Fruit fly (Drosophila melanogaster): Measurements from ENCODE around the gene Ran-like.

Gene Ran-like

dm6 chr3L:15493886-15494598 lies 8.8 kb upstream of the Ran-like start:
- TF ChIP-seq topi (GFP tag; optimal IDR thresholded peaks at IDR 0.05) (no peak), fkh (GFP tag; optimal IDR thresholded peaks at IDR 0.05) (peak; percentile 14), Sox102F (GFP tag; optimal IDR thresholded peaks at IDR 0.05) (no peak), CG32006 (GFP tag; optimal IDR thresholded peaks at IDR 0.05) (peak; percentile 9)

dm6 chr3L:15474010-15474409 lies 11.2 kb downstream of the Ran-like start, which contains the start of gene cocoon:
Gene cocoon (minus strand): TSS chr3L:15474110.
- no peak for TF ChIP-seq CG6276 (GFP tag; optimal IDR thresholded peaks at IDR 0.05)
- no peak for TF ChIP-seq CG3032 (tag; optimal IDR thresholded peaks at IDR 0.05)
- TF ChIP-seq Blimp-1 (GFP tag; optimal IDR thresholded peaks at IDR 0.05), result no peak
- no peak for TF ChIP-seq fd59A (GFP tag; optimal IDR thresholded peaks at IDR 0.05)
- TF ChIP-seq Eip78C (GFP tag), result no peak
- TF ChIP-seq eg (GFP tag; IDR thresholded peaks at IDR 0.05), result no peak
- no peak for TF ChIP-seq net (GFP tag; optimal IDR thresholded peaks at IDR 0.05)
- TF ChIP-seq CG32006 (GFP tag; optimal IDR thresholded peaks at IDR 0.05), result no peak
- TF ChIP-seq cyc (GFP tag; optimal IDR thresholded peaks at IDR 0.05), result no peak
- TF ChIP-seq ss (GFP tag; optimal IDR thresholded peaks at IDR 0.05), result no peak
- TF ChIP-seq CG31627 (GFP tag; optimal IDR thresholded peaks at IDR 0.05), result no peak
- no peak for TF ChIP-seq CG1621 (tag; optimal IDR thresholded peaks at IDR 0.05)
- TF ChIP-seq CG10631 (GFP tag; optimal IDR thresholded peaks at IDR 0.05), result no peak
- no peak for TF ChIP-seq Lpt (GFP tag; optimal IDR thresholded peaks at IDR 0.05)
- TF ChIP-seq salr (GFP tag; optimal IDR thresholded peaks at IDR 0.05), result no peak
- TF ChIP-seq CG11762 (GFP tag; optimal IDR thresholded peaks at IDR 0.05; ENCODE audit: insufficient read depth), result no peak
- no peak for TF ChIP-seq Ets96B (tag; optimal IDR thresholded peaks at IDR 0.05)
- no peak for TF ChIP-seq esn (GFP tag; optimal IDR thresholded peaks at IDR 0.05)
